Worm (Caenorhabditis elegans): ENCODE measurements around the gene srx-24.

srx-24 gene

ce11 chrV:2730784-2731480 is 19.0 kb downstream of the srx-24 start, which contains the start of gene dod-3:
Gene dod-3 (minus strand): TSS chrV:2731098.
- TF ChIP-seq ama-1 (optimal IDR thresholded peaks at IDR 0.05) (peak; percentile 8), snu-23 (GFP tag; optimal IDR thresholded peaks at IDR 0.05) (no peak), pag-3 (tag; optimal IDR thresholded peaks at IDR 0.05; ENCODE audit: borderline replicate concordance, insufficient read depth) (no peak), grh-1 (GFP tag; IDR thresholded peaks at IDR 0.05) (no peak), pax-3 (tag; optimal IDR thresholded peaks at IDR 0.05) (no peak), C16A3.4 (tag; optimal IDR thresholded peaks at IDR 0.05) (no peak), lin-39 (tag; optimal IDR thresholded peaks at IDR 0.05) (no peak), ceh-8 (GFP tag; optimal IDR thresholded peaks at IDR 0.05) (no peak), nhr-90 (tag; optimal IDR thresholded peaks at IDR 0.05; ENCODE audit: poor library complexity) (peak; percentile 43), ceh-63 (GFP tag; optimal IDR thresholded peaks at IDR 0.05) (no peak), elt-2 (tag; optimal IDR thresholded peaks at IDR 0.05) (peak; percentile 98), fos-1 (tag; optimal IDR thresholded peaks at IDR 0.05) (no peak), sptf-1 (tag; optimal IDR thresholded peaks at IDR 0.05) (no peak), snpc-4 (tag; optimal IDR thresholded peaks at IDR 0.05) (no peak)

ce11 chrV:2728236-2728635 is 21.7 kb downstream of the srx-24 start, which contains the start of gene str-33:
Gene str-33 (plus strand): TSS chrV:2728536.
- TF ChIP-seq nhr-77 (tag; optimal IDR thresholded peaks at IDR 0.05) (no peak), nhr-76 (tag; optimal IDR thresholded peaks at IDR 0.05) (no peak), efl-3 (GFP tag; optimal IDR thresholded peaks at IDR 0.05) (no peak), efl-1 (optimal IDR thresholded peaks at IDR 0.05) (no peak), efl-1 (GFP tag; optimal IDR thresholded peaks at IDR 0.05 in 1 of 2) (no peak), mab-9 (GFP tag; IDR thresholded peaks at IDR 0.05) (no peak), dpl-1 (GFP tag; optimal IDR thresholded peaks at IDR 0.05) (no peak), ces-1 (GFP tag; optimal IDR thresholded peaks at IDR 0.05) (no peak), ceh-82 (tag; optimal IDR thresholded peaks at IDR 0.05) (no peak), vab-15 (tag; optimal IDR thresholded peaks at IDR 0.05) (no peak), unc-30 (tag; optimal IDR thresholded peaks at IDR 0.05) (no peak), lsy-2 (tag; optimal IDR thresholded peaks at IDR 0.05) (no peak), nhr-19 (GFP tag; conservative IDR thresholded peaks at IDR 0.05) (no peak), C34B4.2 (tag; optimal IDR thresholded peaks at IDR 0.05) (no peak), zag-1 (tag; optimal IDR thresholded peaks at IDR 0.05) (no peak), ets-5 (GFP tag; IDR thresholded peaks at IDR 0.05) (no peak), pag-3 (tag; optimal IDR thresholded peaks at IDR 0.05; ENCODE audit: borderline replicate concordance, insufficient read depth) (no peak), unc-86 (tag; optimal IDR thresholded peaks at IDR 0.05) (no peak), ceh-63 (GFP tag; optimal IDR thresholded peaks at IDR 0.05) (no peak), nhr-237 (tag; optimal IDR thresholded peaks at IDR 0.05) (no peak)

ce11 chrV:2727101-2727500 is 22.8 kb downstream of the srx-24 start, which contains the start of gene str-13:
Gene str-13 (minus strand): TSS chrV:2727201.
- TF ChIP-seq pag-3 (tag; optimal IDR thresholded peaks at IDR 0.05; ENCODE audit: borderline replicate concordance, insufficient read depth) (no peak), nhr-85 (tag) (peak; percentile 39)

ce11 chrV:2725225-2725624 is 24.7 kb downstream of the srx-24 start, which contains the start of gene srg-59:
Gene srg-59 (minus strand): TSS chrV:2725325.
- TF ChIP-seq jun-1 (tag; optimal IDR thresholded peaks at IDR 0.05): no peak
- TF ChIP-seq efl-1 (optimal IDR thresholded peaks at IDR 0.05): no peak
- no peak for TF ChIP-seq efl-1 (GFP tag; optimal IDR thresholded peaks at IDR 0.05 in 1 of 2)
- TF ChIP-seq mep-1 (tag; optimal IDR thresholded peaks at IDR 0.05): no peak
- no peak for TF ChIP-seq fkh-10 (GFP tag; optimal IDR thresholded peaks at IDR 0.05)
- TF ChIP-seq ceh-90 (tag; optimal IDR thresholded peaks at IDR 0.05): no peak
- TF ChIP-seq lin-15B (tag; optimal IDR thresholded peaks at IDR 0.05): no peak
- TF ChIP-seq ceh-8 (GFP tag; optimal IDR thresholded peaks at IDR 0.05): no peak
- TF ChIP-seq blmp-1 (tag; optimal IDR thresholded peaks at IDR 0.05): no peak
- no peak for TF ChIP-seq ceh-82 (tag; optimal IDR thresholded peaks at IDR 0.05)
- no peak for TF ChIP-seq lin-39 (tag; optimal IDR thresholded peaks at IDR 0.05)
- TF ChIP-seq C04F5.9 (tag; optimal IDR thresholded peaks at IDR 0.05): no peak
- no peak for TF ChIP-seq rnt-1 (tag; optimal IDR thresholded peaks at IDR 0.05)
- TF ChIP-seq ztf-11 (tag; optimal IDR thresholded peaks at IDR 0.05): no peak
- TF ChIP-seq elt-3 (tag; optimal IDR thresholded peaks at IDR 0.05): no peak
